Fruit fly (Drosophila melanogaster) whole organism, wandering third instar larva: ENCODE data around the gene UQCR-14.
A peak's percentile ranks its signal among the peaks of the same experiment; 100 is the strongest.

Experiments used
- Abd-B ChIP-seq: fragments of >200 bp; optimal IDR thresholded peaks from 2 replicates; lab custom pipeline; 2017; ENCODE audit warnings: missing biosample characterization, missing genetic modification characterization
- CG32264 ChIP-seq: fragments of 200-800 bp; sonication (Bioruptor generic); optimal IDR thresholded peaks from 2 replicates; lab custom pipeline; 2016; ENCODE audit warnings: missing biosample characterization, missing genetic modification characterization
- CG9705 ChIP-seq: fragments of 200-800 bp; sonication (Bioruptor generic); optimal IDR thresholded peaks from 2 replicates; lab custom pipeline; 2018; ENCODE audit warnings: missing biosample characterization, mild to moderate bottlenecking, missing genetic modification characterization
- CrebA ChIP-seq: fragments of 200-800 bp; sonication (Bioruptor generic); optimal IDR thresholded peaks from 2 replicates; lab custom pipeline; 2016; ENCODE audit warnings: missing biosample characterization, mild to moderate bottlenecking, missing genetic modification characterization, borderline replicate concordance
- Dif ChIP-seq: fragments of 200-275, 200-300 bp; sonication (Bioruptor generic); optimal IDR thresholded peaks from 2 replicates; lab custom pipeline; 2018; ENCODE audit warnings: missing biosample characterization, missing genetic modification characterization; ENCODE audit not compliant: partially characterized antibody
- GATAd ChIP-seq: sonication (Bioruptor generic); optimal IDR thresholded peaks from 2 replicates; lab custom pipeline; 2016; ENCODE audit warnings: missing biosample characterization, missing genetic modification characterization
- HLH106 ChIP-seq: fragments of 200-800 bp; optimal IDR thresholded peaks from 3 replicates; lab custom pipeline; 2019; ENCODE audit warnings: missing biosample characterization, mild to moderate bottlenecking, missing genetic modification characterization, moderate library complexity
- Hr78 ChIP-seq: fragments of >200 bp; optimal IDR thresholded peaks from 2 replicates; lab custom pipeline; 2017; ENCODE audit warnings: missing biosample characterization, missing genetic modification characterization
- Jra ChIP-seq: sonication (Bioruptor generic); optimal IDR thresholded peaks from 2 replicates; lab custom pipeline; 2016; ENCODE audit warnings: missing biosample characterization, missing genetic modification characterization
- Mio ChIP-seq: sonication (Bioruptor generic); optimal IDR thresholded peaks from 2 replicates; lab custom pipeline; 2016; ENCODE audit warnings: missing biosample characterization, missing genetic modification characterization
- N ChIP-seq: fragments of >200 bp; optimal IDR thresholded peaks from 2 replicates; lab custom pipeline; 2018; ENCODE audit warnings: missing biosample characterization, missing external identifiers, missing genetic modification characterization
- OdsH ChIP-seq: fragments of 200-800 bp; sonication (Bioruptor generic); optimal IDR thresholded peaks from 2 replicates; lab custom pipeline; 2016; ENCODE audit warnings: missing biosample characterization, mild to moderate bottlenecking, missing genetic modification characterization
- Rel ChIP-seq, 2 experiments: fragments of 200-800 bp; sonication (Bioruptor generic) in 1 of 2; optimal IDR thresholded peaks; 2 replicates in 1 of 2; 3 replicates in 1 of 2; lab custom pipeline; 2016 to 2019; ENCODE audit warnings: mild to moderate bottlenecking in 2 of 2, missing biosample characterization in 2 of 2, missing genetic modification characterization in 2 of 2, moderate library complexity in 1 of 2
- Sp1 ChIP-seq: fragments of 200-800 bp; sonication (Bioruptor generic); optimal IDR thresholded peaks from 3 replicates; lab custom pipeline; 2019; ENCODE audit warnings: missing biosample characterization, mild to moderate bottlenecking, missing genetic modification characterization, moderate library complexity
- Vsx2 ChIP-seq: fragments of 200-300, 225-300 bp; sonication (Bioruptor generic); optimal IDR thresholded peaks from 2 replicates; lab custom pipeline; 2018; ENCODE audit warnings: missing biosample characterization, missing genetic modification characterization; ENCODE audit not compliant: partially characterized antibody
- br ChIP-seq: fragments of 200-800 bp; sonication (Bioruptor generic); optimal IDR thresholded peaks from 2 replicates; lab custom pipeline; 2016; ENCODE audit warnings: missing biosample characterization, missing genetic modification characterization
- brk ChIP-seq: fragments of 200-800 bp; sonication (Bioruptor generic); optimal IDR thresholded peaks from 2 replicates; lab custom pipeline; 2016; ENCODE audit warnings: missing biosample characterization, mild to moderate bottlenecking, missing genetic modification characterization
- dl ChIP-seq, 2 experiments: fragments of 175-275, 200-275 bp in 1 of 2; fragments of 200-275 bp in 1 of 2; sonication (Bioruptor generic); optimal IDR thresholded peaks; lab custom pipeline; 2018; ENCODE audit warnings: mild to moderate bottlenecking in 2 of 2, missing biosample characterization in 2 of 2, missing genetic modification characterization in 2 of 2, moderate library complexity in 2 of 2; ENCODE audit not compliant: partially characterized antibody in 2 of 2, insufficient read depth in 1 of 2
- dmrt93B ChIP-seq: fragments of 200-800 bp; sonication (Bioruptor generic); optimal IDR thresholded peaks from 2 replicates; lab custom pipeline; 2018; ENCODE audit warnings: missing biosample characterization, mild to moderate bottlenecking, missing genetic modification characterization
- ey ChIP-seq: fragments of 200-800 bp; sonication (Bioruptor generic); optimal IDR thresholded peaks from 2 replicates; lab custom pipeline; 2016; ENCODE audit warnings: missing biosample characterization, missing genetic modification characterization
- fru ChIP-seq: fragments of 200-800 bp; sonication (Bioruptor generic); optimal IDR thresholded peaks from 3 replicates; lab custom pipeline; 2016; ENCODE audit warnings: missing biosample characterization, mild to moderate bottlenecking, missing genetic modification characterization
- h ChIP-seq: fragments of 200-800 bp; sonication (Bioruptor generic); optimal IDR thresholded peaks from 3 replicates; lab custom pipeline; 2016; ENCODE audit warnings: missing biosample characterization, mild to moderate bottlenecking, missing genetic modification characterization
- lola ChIP-seq: fragments of >200 bp; optimal IDR thresholded peaks from 2 replicates; lab custom pipeline; 2017; ENCODE audit warnings: missing biosample characterization, missing genetic modification characterization
- psq ChIP-seq: fragments of 200-800 bp; sonication (Bioruptor generic); optimal IDR thresholded peaks from 3 replicates; lab custom pipeline; 2017; ENCODE audit warnings: missing biosample characterization, mild to moderate bottlenecking, missing genetic modification characterization, moderate library complexity
- rgr ChIP-seq: fragments of 200-800 bp; sonication (Bioruptor generic); optimal IDR thresholded peaks from 3 replicates; lab custom pipeline; 2016; ENCODE audit warnings: missing biosample characterization, mild to moderate bottlenecking, missing genetic modification characterization
- sage ChIP-seq: fragments of 200-800 bp; sonication (Bioruptor generic); optimal IDR thresholded peaks from 2 replicates; lab custom pipeline; 2016; ENCODE audit warnings: missing biosample characterization, mild to moderate bottlenecking, missing genetic modification characterization
- sv ChIP-seq: fragments of 200-800 bp; sonication (Bioruptor generic); optimal IDR thresholded peaks from 3 replicates; lab custom pipeline; 2016; ENCODE audit warnings: missing biosample characterization, missing genetic modification characterization
- tai ChIP-seq: sonication (Bioruptor generic); optimal IDR thresholded peaks from 2 replicates; lab custom pipeline; 2016; ENCODE audit warnings: missing biosample characterization, missing genetic modification characterization
- usp ChIP-seq: fragments of >200 bp; optimal IDR thresholded peaks from 2 replicates; lab custom pipeline; 2017; ENCODE audit warnings: missing biosample characterization, missing genetic modification characterization
- woc ChIP-seq: sonication (Bioruptor generic); optimal IDR thresholded peaks from 2 replicates; lab custom pipeline; 2016; ENCODE audit warnings: missing biosample characterization, mild to moderate bottlenecking, missing genetic modification characterization

Gene UQCR-14

DNA sequence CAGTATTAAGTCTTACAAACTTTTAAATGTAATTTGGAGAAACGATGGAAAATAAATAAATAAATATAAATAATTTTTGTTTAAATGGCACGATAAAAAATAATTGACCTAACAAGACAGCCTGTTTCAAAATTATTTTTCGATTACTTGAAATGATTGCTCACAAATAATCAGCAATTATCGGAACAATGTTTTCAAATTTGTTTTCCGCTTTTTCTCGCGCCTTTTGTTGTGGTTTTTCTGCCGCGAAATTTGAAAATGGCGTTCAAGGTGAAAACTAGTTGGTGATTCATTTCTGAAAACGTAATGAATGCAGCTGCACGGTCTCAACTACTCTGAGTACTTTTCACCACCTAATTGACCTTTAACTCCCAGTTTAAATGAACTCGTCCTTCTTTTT is 34.9 kb downstream of the UQCR-14 start:
- TF ChIP-seq GATAd (GFP tag; lab: Kevin White, UChicago) (no peak), Rel (GFP tag; optimal IDR thresholded peaks at IDR 0.05; lab: Kevin White, UChicago) (no peak), Rel (tag; optimal IDR thresholded peaks at IDR 0.05; lab: Kevin White, UChicago) (peak; percentile 38)

DNA sequence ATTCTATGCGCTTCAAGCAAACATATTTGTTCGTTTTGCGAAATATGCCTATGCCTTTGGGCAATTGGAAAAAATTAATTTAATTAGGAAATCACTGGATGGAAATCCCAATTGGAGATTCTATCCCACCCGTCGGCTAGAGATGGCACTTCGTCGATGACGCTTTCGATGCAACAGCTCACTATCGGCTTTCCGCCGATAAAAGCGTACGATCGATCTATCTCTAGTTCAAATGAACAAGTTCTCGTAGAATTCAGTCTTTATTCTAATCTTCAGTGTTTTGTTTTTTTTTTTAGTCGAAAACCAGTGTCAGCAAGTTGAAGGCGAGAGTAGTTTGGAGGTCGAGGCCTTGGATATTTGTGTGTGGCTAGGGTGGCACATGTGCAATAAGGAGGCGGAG is 37.0 kb downstream of the UQCR-14 start, which contains the start of the genes CG9917 and CG32579:
Gene CG9917 (minus strand): TSS at position 169 of the 400 bp plus-strand sequence.
Gene CG32579 (plus strand): TSS at position 224 of the 400 bp plus-strand sequence.
- TF ChIP-seq Sp1 (GFP tag; lab: Kevin White, UChicago), result peak; percentile 15
- no peak for TF ChIP-seq usp (GFP tag; lab: Kevin White, UChicago)
- TF ChIP-seq Jra, result no peak
- TF ChIP-seq Mio (GFP tag; lab: Kevin White, UChicago), result no peak
- no peak for TF ChIP-seq Abd-B (GFP tag; lab: Kevin White, UChicago)
- no peak for TF ChIP-seq psq (GFP tag; lab: Kevin White, UChicago)
- TF ChIP-seq lola (GFP tag; lab: Kevin White, UChicago), result no peak
- TF ChIP-seq br (GFP tag; lab: Kevin White, UChicago), result no peak
- TF ChIP-seq h (GFP tag; lab: Kevin White, UChicago), result no peak
- no peak for TF ChIP-seq Vsx2 (GFP tag; lab: Kevin White, UChicago)
- no peak for TF ChIP-seq rgr (GFP tag; lab: Kevin White, UChicago)
- no peak for TF ChIP-seq fru (GFP tag; lab: Kevin White, UChicago)
- no peak for TF ChIP-seq CG32264
- no peak for TF ChIP-seq CG9705
- no peak for TF ChIP-seq Dif (GFP tag; lab: Kevin White, UChicago)
- peak; percentile 4 for TF ChIP-seq OdsH (GFP tag; lab: Kevin White, UChicago)
- TF ChIP-seq HLH106 (tag; lab: Kevin White, UChicago), result no peak
- no peak for TF ChIP-seq Hr78
- no peak for TF ChIP-seq sv (GFP tag; lab: Kevin White, UChicago)
- no peak for TF ChIP-seq tai (GFP tag; lab: Kevin White, UChicago)
- TF ChIP-seq Rel (GFP tag; optimal IDR thresholded peaks at IDR 0.05; lab: Kevin White, UChicago), result no peak
- peak; percentile 85 for TF ChIP-seq Rel (tag; optimal IDR thresholded peaks at IDR 0.05; lab: Kevin White, UChicago)
- no peak for TF ChIP-seq CrebA (GFP tag; lab: Kevin White, UChicago)
- TF ChIP-seq dl (GFP tag; optimal IDR thresholded peaks at IDR 0.05; lab: Kevin White, UChicago; ENCODE audit: insufficient read depth in 1 of 2, partially characterized antibody in 2 of 2), result no peak
- TF ChIP-seq N (GFP tag; lab: Kevin White, UChicago), result no peak
- TF ChIP-seq woc, result no peak

DNA sequence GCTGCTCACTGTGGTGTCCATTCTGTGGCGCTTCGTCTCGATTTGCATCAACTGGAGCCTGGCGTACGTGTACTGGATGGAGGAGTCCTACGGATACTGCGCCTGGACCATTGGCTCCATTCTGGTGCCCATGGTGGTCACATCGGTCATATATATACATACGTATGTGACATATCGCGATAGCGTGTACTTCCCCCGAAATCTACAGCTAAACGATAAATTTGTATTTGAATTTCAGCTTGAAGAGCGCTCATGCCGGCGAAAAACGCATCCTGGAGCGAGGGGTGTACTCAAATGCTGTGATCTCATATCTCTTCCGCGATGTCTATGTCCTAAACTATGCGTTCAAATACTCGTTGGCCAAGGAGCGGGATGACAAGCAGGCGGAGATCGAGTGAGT is 37.4 kb downstream of the UQCR-14 start:
- TF ChIP-seq Rel (GFP tag; optimal IDR thresholded peaks at IDR 0.05; lab: Kevin White, UChicago), result no peak
- peak; percentile 93 for TF ChIP-seq Rel (tag; optimal IDR thresholded peaks at IDR 0.05; lab: Kevin White, UChicago)
- TF ChIP-seq woc, result no peak

DNA sequence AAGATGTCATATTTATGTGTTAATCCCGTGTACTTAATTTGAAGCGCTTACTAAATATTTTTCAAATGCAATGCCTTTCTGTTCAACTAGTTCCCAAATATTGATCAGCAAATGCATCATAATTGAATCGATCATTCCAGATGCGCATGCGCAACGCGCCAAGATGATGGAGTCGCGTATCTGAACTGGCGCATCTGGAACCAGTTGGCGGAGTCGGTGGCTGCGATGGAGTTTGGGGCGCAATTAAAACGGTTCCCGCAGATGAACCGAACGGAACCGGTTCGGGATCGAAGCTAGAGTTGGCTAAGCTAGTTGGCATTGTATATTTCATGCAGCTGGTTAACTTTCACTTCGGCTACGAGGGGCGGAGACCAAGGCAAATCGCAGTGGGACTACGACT is 39.4 kb downstream of the UQCR-14 start, which contains the start of gene CalpC:
Gene CalpC (plus strand): TSS at position 292 of the 400 bp plus-strand sequence.
- TF ChIP-seq N (GFP tag; lab: Kevin White, UChicago) (no peak), rgr (GFP tag; lab: Kevin White, UChicago) (no peak), psq (GFP tag; lab: Kevin White, UChicago) (no peak), dmrt93B (GFP tag; lab: Kevin White, UChicago) (no peak), CrebA (GFP tag; lab: Kevin White, UChicago) (no peak), fru (GFP tag; lab: Kevin White, UChicago) (no peak), GATAd (GFP tag; lab: Kevin White, UChicago) (no peak), CG32264 (no peak), Jra (no peak), Dif (GFP tag; lab: Kevin White, UChicago) (no peak), brk (GFP tag; lab: Kevin White, UChicago) (no peak), usp (GFP tag; lab: Kevin White, UChicago) (no peak), Hr78 (no peak), br (GFP tag; lab: Kevin White, UChicago) (no peak), CG9705 (no peak), ey (no peak), sage (GFP tag; lab: Kevin White, UChicago) (no peak), Rel (GFP tag; optimal IDR thresholded peaks at IDR 0.05; lab: Kevin White, UChicago) (no peak), Rel (tag; optimal IDR thresholded peaks at IDR 0.05; lab: Kevin White, UChicago) (no peak), HLH106 (tag; lab: Kevin White, UChicago) (no peak)
